Worm (Caenorhabditis elegans): ENCODE results near the gene ent-4.

The ent-4 gene

ce11 chrIV:13748798-13749197 is 22.1 kb downstream of the ent-4 start:
- TF ChIP-seq T22C8.4 (GFP tag; IDR thresholded peaks at IDR 0.05) = no peak
- no peak for TF ChIP-seq ztf-23 (GFP tag; IDR thresholded peaks at IDR 0.05)
- TF ChIP-seq ztf-29 (GFP tag; IDR thresholded peaks at IDR 0.05) = no peak
- TF ChIP-seq cog-1 (tag; optimal IDR thresholded peaks at IDR 0.05) = no peak
- TF ChIP-seq med-1 (GFP tag; optimal IDR thresholded peaks at IDR 0.05; ENCODE audit: insufficient read depth) = no peak
- TF ChIP-seq klf-2 (GFP tag; conservative IDR thresholded peaks at IDR 0.05) = no peak
- TF ChIP-seq flt-1 (GFP tag; IDR thresholded peaks at IDR 0.05) = no peak
- TF ChIP-seq ref-1 (GFP tag; conservative IDR thresholded peaks at IDR 0.05) = no peak
- no peak for TF ChIP-seq tab-1 (GFP tag; IDR thresholded peaks at IDR 0.05)

ce11 chrIV:13750033-13750432 is 23.3 kb downstream of the ent-4 start, which contains the start of gene sorb-1:
sorb-1 (plus strand) TSS chrIV:13750333.
- TF ChIP-seq med-1 (GFP tag; optimal IDR thresholded peaks at IDR 0.05; ENCODE audit: insufficient read depth) = no peak
- no peak for TF ChIP-seq tab-1 (GFP tag; IDR thresholded peaks at IDR 0.05)
- no peak for TF ChIP-seq T22C8.4 (GFP tag; IDR thresholded peaks at IDR 0.05)
- no peak for TF ChIP-seq ztf-29 (GFP tag; IDR thresholded peaks at IDR 0.05)
- no peak for TF ChIP-seq cog-1 (tag; optimal IDR thresholded peaks at IDR 0.05)
- TF ChIP-seq flt-1 (GFP tag; IDR thresholded peaks at IDR 0.05) = no peak
- no peak for TF ChIP-seq ref-1 (GFP tag; conservative IDR thresholded peaks at IDR 0.05)
- TF ChIP-seq ztf-23 (GFP tag; IDR thresholded peaks at IDR 0.05) = no peak
- no peak for TF ChIP-seq klf-2 (GFP tag; conservative IDR thresholded peaks at IDR 0.05)

DNA sequence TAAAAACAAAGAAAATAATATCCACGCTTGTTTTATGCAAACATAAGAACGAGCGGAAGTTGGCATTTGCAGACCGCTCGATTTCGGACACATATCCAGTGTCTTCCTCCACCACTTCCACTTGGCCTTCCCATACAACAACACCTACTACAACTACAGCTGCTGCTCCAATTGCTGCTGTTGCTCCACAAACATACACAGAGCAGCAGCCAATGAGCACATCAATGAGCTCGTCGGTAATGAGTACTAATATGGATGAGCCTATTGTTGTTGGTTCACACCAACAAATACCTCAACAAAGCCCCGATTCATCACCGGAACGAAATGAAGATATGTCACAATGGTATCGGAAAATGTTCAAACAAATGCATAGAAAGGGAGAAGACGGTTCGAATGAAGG is 28.9 kb downstream of the ent-4 start:
- TF ChIP-seq cog-1 (tag; optimal IDR thresholded peaks at IDR 0.05) (no peak), ztf-29 (GFP tag; IDR thresholded peaks at IDR 0.05) (no peak), flt-1 (GFP tag; IDR thresholded peaks at IDR 0.05) (no peak), tab-1 (GFP tag; IDR thresholded peaks at IDR 0.05) (no peak)

- no peak for TF ChIP-seq flt-1 (GFP tag; IDR thresholded peaks at IDR 0.05)
- no peak for TF ChIP-seq med-1 (GFP tag; optimal IDR thresholded peaks at IDR 0.05; ENCODE audit: insufficient read depth)
- TF ChIP-seq ref-1 (GFP tag; conservative IDR thresholded peaks at IDR 0.05) = no peak
- no peak for TF ChIP-seq tab-1 (GFP tag; IDR thresholded peaks at IDR 0.05)
- no peak for TF ChIP-seq T22C8.4 (GFP tag; IDR thresholded peaks at IDR 0.05)
- no peak for TF ChIP-seq klf-2 (GFP tag; conservative IDR thresholded peaks at IDR 0.05)
Measured at ce11 chrIV:13763449-13763848, 36.7 kb downstream of the ent-4 start.

- no peak for TF ChIP-seq ztf-23 (GFP tag; IDR thresholded peaks at IDR 0.05)
- TF ChIP-seq med-1 (GFP tag; optimal IDR thresholded peaks at IDR 0.05; ENCODE audit: insufficient read depth) = no peak
- no peak for TF ChIP-seq ztf-29 (GFP tag; IDR thresholded peaks at IDR 0.05)
- no peak for TF ChIP-seq flt-1 (GFP tag; IDR thresholded peaks at IDR 0.05)
- no peak for TF ChIP-seq klf-2 (GFP tag; conservative IDR thresholded peaks at IDR 0.05)
- TF ChIP-seq T22C8.4 (GFP tag; IDR thresholded peaks at IDR 0.05) = no peak
- no peak for TF ChIP-seq tab-1 (GFP tag; IDR thresholded peaks at IDR 0.05)
- no peak for TF ChIP-seq ref-1 (GFP tag; conservative IDR thresholded peaks at IDR 0.05)
- no peak for TF ChIP-seq cog-1 (tag; optimal IDR thresholded peaks at IDR 0.05)
Measured at ce11 chrIV:13764708-13765107, 38.0 kb downstream of the ent-4 start.

ce11 chrIV:13774578-13774977 is 47.8 kb downstream of the ent-4 start, which contains the start of gene Y45F10D.2:
Y45F10D.2 (minus strand) TSS chrIV:13774678.
- TF ChIP-seq ref-1 (GFP tag; conservative IDR thresholded peaks at IDR 0.05) = no peak

ce11 chrIV:13776115-13776514 is 49.4 kb downstream of the ent-4 start, which contains the start of gene Y45F10D.16:
Y45F10D.16 (plus strand) TSS chrIV:13776415.
- TF ChIP-seq tab-1 (GFP tag; IDR thresholded peaks at IDR 0.05) (no peak), ref-1 (GFP tag; conservative IDR thresholded peaks at IDR 0.05) (no peak), klf-2 (GFP tag; conservative IDR thresholded peaks at IDR 0.05) (no peak), flt-1 (GFP tag; IDR thresholded peaks at IDR 0.05) (no peak), med-1 (GFP tag; optimal IDR thresholded peaks at IDR 0.05; ENCODE audit: insufficient read depth) (no peak), T22C8.4 (GFP tag; IDR thresholded peaks at IDR 0.05) (no peak), cog-1 (tag; optimal IDR thresholded peaks at IDR 0.05) (no peak), ztf-23 (GFP tag; IDR thresholded peaks at IDR 0.05) (no peak), ztf-29 (GFP tag; IDR thresholded peaks at IDR 0.05) (no peak)

- TF ChIP-seq ref-1 (GFP tag; conservative IDR thresholded peaks at IDR 0.05) (no peak), tab-1 (GFP tag; IDR thresholded peaks at IDR 0.05) (no peak), cog-1 (tag; optimal IDR thresholded peaks at IDR 0.05) (no peak), med-1 (GFP tag; optimal IDR thresholded peaks at IDR 0.05; ENCODE audit: insufficient read depth) (no peak), T22C8.4 (GFP tag; IDR thresholded peaks at IDR 0.05) (no peak), klf-2 (GFP tag; conservative IDR thresholded peaks at IDR 0.05) (no peak), ztf-29 (GFP tag; IDR thresholded peaks at IDR 0.05) (no peak), flt-1 (GFP tag; IDR thresholded peaks at IDR 0.05) (no peak)
Measured at ce11 chrIV:13776745-13777144, 50.0 kb downstream of the ent-4 start.

DNA sequence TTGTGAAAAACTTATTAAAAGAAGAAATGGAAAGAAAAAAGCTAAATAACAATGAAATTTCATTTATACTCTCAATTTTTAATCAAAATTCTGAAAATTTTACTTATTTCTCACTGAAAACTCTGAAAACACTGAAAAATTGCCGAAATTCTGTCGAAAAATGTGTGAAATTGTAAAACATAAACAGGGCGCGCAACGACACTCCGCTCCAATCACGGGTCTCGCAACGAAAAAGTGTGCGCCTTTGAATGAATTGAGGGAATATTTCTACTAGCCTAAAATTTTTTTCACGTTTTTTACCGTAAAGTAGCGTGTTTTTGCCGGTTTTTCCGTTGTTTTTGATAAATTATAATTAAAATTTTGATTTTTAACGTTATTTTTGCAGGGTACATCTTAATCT is 50.8 kb downstream of the ent-4 start, which contains the start of gene rpl-18:
Gene rpl-18 (plus strand): TSS at position 386 of the 400 bp plus-strand sequence.
- TF ChIP-seq med-1 (GFP tag; optimal IDR thresholded peaks at IDR 0.05; ENCODE audit: insufficient read depth) = no peak
- TF ChIP-seq flt-1 (GFP tag; IDR thresholded peaks at IDR 0.05) = no peak
- no peak for TF ChIP-seq klf-2 (GFP tag; conservative IDR thresholded peaks at IDR 0.05)
- TF ChIP-seq tab-1 (GFP tag; IDR thresholded peaks at IDR 0.05) = no peak
- no peak for TF ChIP-seq ztf-29 (GFP tag; IDR thresholded peaks at IDR 0.05)
- TF ChIP-seq ref-1 (GFP tag; conservative IDR thresholded peaks at IDR 0.05) = no peak
- no peak for TF ChIP-seq cog-1 (tag; optimal IDR thresholded peaks at IDR 0.05)
- TF ChIP-seq T22C8.4 (GFP tag; IDR thresholded peaks at IDR 0.05) = no peak
- TF ChIP-seq ztf-23 (GFP tag; IDR thresholded peaks at IDR 0.05) = no peak

DNA sequence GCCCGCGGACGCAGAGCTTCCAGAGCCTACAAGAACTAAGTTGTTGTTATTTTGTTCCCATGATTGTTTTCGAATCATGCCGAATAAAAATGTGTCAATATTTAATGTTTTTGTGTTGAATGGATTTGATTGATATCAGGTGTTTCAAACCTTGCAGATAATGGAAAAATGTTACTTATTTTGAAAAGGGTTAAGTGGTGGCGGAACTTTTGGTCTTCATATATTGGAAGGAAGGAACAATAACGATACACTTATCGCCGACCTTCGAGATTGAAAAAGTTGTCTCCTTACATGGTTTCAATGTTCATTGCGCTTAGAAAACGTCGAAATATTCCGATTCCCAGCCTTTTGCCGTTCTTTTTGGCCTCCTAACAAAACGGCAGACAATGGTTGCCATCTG is 52.0 kb downstream of the ent-4 start, which contains the start of gene gly-10:
Gene gly-10 (plus strand): TSS at position 387 of the 400 bp plus-strand sequence.
- TF ChIP-seq ztf-23 (GFP tag; IDR thresholded peaks at IDR 0.05) = no peak
- TF ChIP-seq flt-1 (GFP tag; IDR thresholded peaks at IDR 0.05) = no peak
- TF ChIP-seq klf-2 (GFP tag; conservative IDR thresholded peaks at IDR 0.05) = no peak
- no peak for TF ChIP-seq T22C8.4 (GFP tag; IDR thresholded peaks at IDR 0.05)
- TF ChIP-seq ztf-29 (GFP tag; IDR thresholded peaks at IDR 0.05) = no peak
- TF ChIP-seq med-1 (GFP tag; optimal IDR thresholded peaks at IDR 0.05; ENCODE audit: insufficient read depth) = no peak
- no peak for TF ChIP-seq cog-1 (tag; optimal IDR thresholded peaks at IDR 0.05)
- TF ChIP-seq tab-1 (GFP tag; IDR thresholded peaks at IDR 0.05) = no peak

Measured in whole organism, midembryonic.